Worm (Caenorhabditis elegans) whole organism, late embryonic: ENCODE results near the gene C35D10.7.

Source experiments
- C38D4.7 ChIP-seq: fragments of 200-800 bp; sonication (Bioruptor generic); optimal IDR thresholded peaks from 2 replicates; lab custom pipeline; 2018; ENCODE audit warnings: mild to moderate bottlenecking, missing genetic modification characterization, moderate library complexity, missing compliant biosample characterization
- F13H6.1 ChIP-seq: sonication (generic microtip); optimal IDR thresholded peaks from 2 replicates; lab custom pipeline; 2016; ENCODE audit warnings: missing genetic modification characterization, missing compliant biosample characterization
- ceh-18 ChIP-seq: sonication (generic microtip); optimal IDR thresholded peaks from 2 replicates; lab custom pipeline; 2016; ENCODE audit warnings: missing genetic modification characterization, missing compliant biosample characterization
- elt-2 ChIP-seq: sonication (generic microtip); optimal IDR thresholded peaks from 2 replicates; lab custom pipeline; 2016; ENCODE audit warnings: missing genetic modification reagents, missing genetic modification characterization, missing compliant biosample characterization
- fkh-6 ChIP-seq: sonication (generic microtip); optimal IDR thresholded peaks from 2 replicates; lab custom pipeline; 2016; ENCODE audit warnings: missing genetic modification characterization, missing compliant biosample characterization
- gmeb-2 ChIP-seq: sonication (generic microtip); optimal IDR thresholded peaks from 2 replicates; lab custom pipeline; 2016; ENCODE audit warnings: missing genetic modification characterization, inconsistent platforms, missing compliant biosample characterization
- lim-6 ChIP-seq: sonication (generic microtip); optimal IDR thresholded peaks from 2 replicates; lab custom pipeline; 2016; ENCODE audit warnings: missing genetic modification characterization, missing compliant biosample characterization
- nfya-1 ChIP-seq: sonication (generic microtip); optimal IDR thresholded peaks from 2 replicates; lab custom pipeline; 2017; ENCODE audit warnings: missing genetic modification characterization, mild to moderate bottlenecking, missing compliant biosample characterization, antibody characterized with exemption, moderate library complexity
- pha-2 ChIP-seq: sonication (generic microtip); optimal IDR thresholded peaks from 2 replicates; lab custom pipeline; 2017; ENCODE audit warnings: mild to moderate bottlenecking, missing genetic modification characterization, missing compliant biosample characterization
- pha-4 ChIP-seq: fragments of 150-350 bp; optimal IDR thresholded peaks from 2 replicates; lab custom pipeline; 2018; ENCODE audit warnings: missing biosample characterization, missing genetic modification reagents, missing genetic modification characterization
- tbx-2 ChIP-seq: sonication (generic microtip); optimal IDR thresholded peaks from 2 replicates; lab custom pipeline; 2016; ENCODE audit warnings: missing genetic modification characterization, missing compliant biosample characterization
- unc-42 ChIP-seq: sonication (generic microtip); optimal IDR thresholded peaks from 2 replicates; lab custom pipeline; 2016; ENCODE audit warnings: missing genotype, missing genetic modification characterization, missing compliant biosample characterization
- unc-55 ChIP-seq: sonication (generic microtip); optimal IDR thresholded peaks from 2 replicates; lab custom pipeline; 2017; ENCODE audit warnings: missing biosample characterization, missing genetic modification reagents, missing genetic modification characterization

DNA sequence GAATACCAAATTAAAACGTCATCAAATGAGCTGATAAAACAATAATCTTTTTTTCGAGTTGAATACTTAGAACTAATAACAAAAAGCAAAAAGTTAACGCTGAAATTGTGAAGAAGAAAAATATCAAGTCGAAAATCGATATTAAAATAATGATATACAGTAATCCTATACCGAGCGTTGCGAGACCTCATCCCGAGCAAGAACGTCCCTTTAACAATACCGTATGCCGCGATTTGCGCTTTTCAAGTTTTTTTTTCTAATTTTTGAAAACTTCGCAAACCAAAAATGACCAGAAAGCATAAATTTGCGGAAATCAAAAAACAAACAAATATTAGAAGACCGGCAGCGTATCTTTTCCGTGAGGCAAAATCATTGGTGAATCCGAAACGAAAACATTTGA is 35.0 kb downstream of the C35D10.7 start, which contains the start of gene F26F4.5:
- TF ChIP-seq tbx-2 (tag; lab: Kevin White, UChicago) (no peak), nfya-1 (no peak), fkh-6 (tag; lab: Kevin White, UChicago) (no peak), F13H6.1 (no peak), pha-4 (tag; lab: Kevin White, UChicago) (no peak), unc-55 (GFP tag; lab: Kevin White, UChicago) (no peak), unc-42 (tag; lab: Kevin White, UChicago) (no peak), elt-2 (tag; lab: Kevin White, UChicago) (no peak), ceh-18 (tag; lab: Kevin White, UChicago) (no peak), gmeb-2 (tag; lab: Kevin White, UChicago) (no peak), pha-2 (tag; lab: Kevin White, UChicago) (no peak), C38D4.7 (GFP tag; lab: Kevin White, UChicago) (no peak), lim-6 (tag; lab: Kevin White, UChicago) (no peak)
